Worm (Caenorhabditis elegans) whole organism, mixed stage, embryonic: ENCODE results near the gene C56C10.9.

Experiments
- M03D4.4 ChIP-seq: sonication (generic microtip); optimal IDR thresholded peaks from 2 replicates; lab custom pipeline; 2017; ENCODE audit warnings: mild to moderate bottlenecking, missing genetic modification characterization, missing compliant biosample characterization
- bed-3 ChIP-seq: fragments of 200-800 bp; sonication (Bioruptor generic); optimal IDR thresholded peaks from 3 replicates; lab custom pipeline; 2018; ENCODE audit warnings: mild to moderate bottlenecking, missing genetic modification characterization, moderate library complexity, missing compliant biosample characterization
- blmp-1 ChIP-seq: fragments of 150-350 bp; optimal IDR thresholded peaks from 2 replicates; lab custom pipeline; 2014; ENCODE audit warnings: missing biosample characterization, missing genetic modification characterization
- ceh-43 ChIP-seq: fragments of 200-800 bp; sonication (Bioruptor generic); optimal IDR thresholded peaks from 2 replicates; lab custom pipeline; 2018; ENCODE audit warnings: mild to moderate bottlenecking, missing genetic modification characterization, moderate library complexity, missing compliant biosample characterization
- ceh-83 ChIP-seq: fragments of 200-800 bp; sonication (Bioruptor generic); optimal IDR thresholded peaks from 2 replicates; lab custom pipeline; 2018; ENCODE audit warnings: mild to moderate bottlenecking, missing genetic modification characterization, missing compliant biosample characterization
- ces-1 ChIP-seq: fragments of 150-350 bp; optimal IDR thresholded peaks from 2 replicates; lab custom pipeline; 2014; ENCODE audit warnings: missing biosample characterization, missing genetic modification reagents, missing genetic modification characterization
- cnd-1 ChIP-seq: fragments of 200-800 bp; sonication (Bioruptor generic); optimal IDR thresholded peaks from 2 replicates; lab custom pipeline; 2018; ENCODE audit warnings: mild to moderate bottlenecking, missing genetic modification characterization, missing compliant biosample characterization
- elt-3 ChIP-seq: fragments of 150-350 bp; optimal IDR thresholded peaks from 2 replicates; lab custom pipeline; 2014; ENCODE audit warnings: missing biosample characterization, missing genetic modification characterization
- flh-1 ChIP-seq: fragments of 200-800 bp; sonication (Bioruptor generic); optimal IDR thresholded peaks from 2 replicates; lab custom pipeline; 2018; ENCODE audit warnings: mild to moderate bottlenecking, missing genetic modification characterization, moderate library complexity, missing compliant biosample characterization
- ham-2 ChIP-seq: fragments of 200-800 bp; sonication (Bioruptor generic); optimal IDR thresholded peaks from 2 replicates; lab custom pipeline; 2018; ENCODE audit warnings: mild to moderate bottlenecking, missing genetic modification characterization, missing compliant biosample characterization
- hlh-1 ChIP-seq: fragments of 150-350 bp; optimal IDR thresholded peaks from 2 replicates; lab custom pipeline; 2014; ENCODE audit warnings: missing biosample characterization, missing genetic modification reagents, missing genetic modification characterization
- lin-13 ChIP-seq: fragments of 150-350 bp; optimal IDR thresholded peaks from 2 replicates; lab custom pipeline; 2014; ENCODE audit warnings: missing biosample characterization, missing genetic modification characterization
- lin-32 ChIP-seq: fragments of 200-800 bp; sonication (Bioruptor generic); optimal IDR thresholded peaks from 2 replicates; lab custom pipeline; 2018; ENCODE audit warnings: mild to moderate bottlenecking, missing genetic modification characterization, missing compliant biosample characterization
- lsy-2 ChIP-seq: fragments of 150-350 bp; optimal IDR thresholded peaks from 2 replicates; lab custom pipeline; 2014; ENCODE audit warnings: missing biosample characterization, missing genetic modification characterization
- mab-5 ChIP-seq: fragments of 150-350 bp; optimal IDR thresholded peaks from 2 replicates; lab custom pipeline; 2014; ENCODE audit warnings: missing biosample characterization, missing genetic modification characterization
- mep-1 ChIP-seq: fragments of 150-350 bp; optimal IDR thresholded peaks from 2 replicates; lab custom pipeline; 2017; ENCODE audit warnings: missing biosample characterization, missing genetic modification reagents, missing genetic modification characterization, inconsistent platforms
- mls-2 ChIP-seq: sonication (generic microtip); optimal IDR thresholded peaks from 2 replicates; lab custom pipeline; 2016; ENCODE audit warnings: mild to moderate bottlenecking, missing genetic modification characterization, moderate library complexity, missing compliant biosample characterization
- nhr-2 ChIP-seq: fragments of 150-350 bp; optimal IDR thresholded peaks from 2 replicates; lab custom pipeline; 2014; ENCODE audit warnings: missing biosample characterization, missing genetic modification characterization
- nhr-237 ChIP-seq: fragments of 150-350 bp; optimal IDR thresholded peaks from 2 replicates; lab custom pipeline; 2014; ENCODE audit warnings: missing biosample characterization, missing genetic modification characterization
- nhr-28 ChIP-seq: fragments of 150-350 bp; optimal IDR thresholded peaks from 2 replicates; lab custom pipeline; 2014; ENCODE audit warnings: missing biosample characterization, missing genetic modification characterization
- nhr-76 ChIP-seq: sonication (generic microtip); optimal IDR thresholded peaks from 2 replicates; lab custom pipeline; 2017; ENCODE audit warnings: missing biosample characterization, missing genetic modification characterization
- pha-4 ChIP-seq: fragments of 150-350 bp; optimal IDR thresholded peaks from 2 replicates; lab custom pipeline; 2018; ENCODE audit warnings: missing biosample characterization, missing genetic modification reagents, missing genetic modification characterization
- sem-2 ChIP-seq: fragments of 200-800 bp; sonication (Bioruptor generic); optimal IDR thresholded peaks from 2 replicates; lab custom pipeline; 2018; ENCODE audit warnings: mild to moderate bottlenecking, missing genetic modification characterization, missing compliant biosample characterization
- snpc-4 ChIP-seq: fragments of 150-350 bp; optimal IDR thresholded peaks from 2 replicates; lab custom pipeline; 2014; ENCODE audit warnings: missing biosample characterization, missing genetic modification characterization
- sptf-1 ChIP-seq: sonication (generic microtip); optimal IDR thresholded peaks from 2 replicates; lab custom pipeline; 2017; ENCODE audit warnings: mild to moderate bottlenecking, missing genetic modification characterization, moderate library complexity, missing compliant biosample characterization
- tbx-8 ChIP-seq: fragments of 200-800 bp; sonication (Bioruptor generic); optimal IDR thresholded peaks from 2 replicates; lab custom pipeline; 2018; ENCODE audit warnings: mild to moderate bottlenecking, missing genetic modification characterization, moderate library complexity, missing compliant biosample characterization
- unc-120 ChIP-seq: sonication (generic microtip); optimal IDR thresholded peaks from 2 replicates; lab custom pipeline; 2017; ENCODE audit warnings: missing genetic modification characterization, missing compliant biosample characterization; ENCODE audit not compliant: poor library complexity, severe bottlenecking
- unc-39 ChIP-seq: fragments of 150-350 bp; optimal IDR thresholded peaks from 2 replicates; lab custom pipeline; 2014; ENCODE audit warnings: missing biosample characterization, missing genetic modification characterization
- unc-62 ChIP-seq: fragments of 150-350 bp; optimal IDR thresholded peaks from 2 replicates; lab custom pipeline; 2014; ENCODE audit warnings: missing biosample characterization, missing genetic modification reagents, missing genetic modification characterization
- zip-8 ChIP-seq: fragments of 150-350 bp; optimal IDR thresholded peaks from 2 replicates; lab custom pipeline; 2014; ENCODE audit warnings: missing biosample characterization, missing genetic modification characterization
- ztf-11 ChIP-seq: fragments of 150-350 bp; optimal IDR thresholded peaks from 2 replicates; lab custom pipeline; 2014; ENCODE audit warnings: missing biosample characterization, missing genetic modification characterization

C56C10.9 gene

ce11 chrII:6562203-6562867, 29.8 kb downstream of the C56C10.9 start:
- TF ChIP-seq cnd-1 (tag; lab: Kevin White, UChicago), result no peak
- TF ChIP-seq lin-32 (GFP tag; lab: Kevin White, UChicago), result no peak
- no peak for TF ChIP-seq zip-8 (tag; lab: Kevin White, UChicago)
- TF ChIP-seq mab-5, result no peak
- TF ChIP-seq M03D4.4, result no peak
- TF ChIP-seq lin-13 (tag; lab: Kevin White, UChicago), result no peak
- no peak for TF ChIP-seq unc-120
- TF ChIP-seq ztf-11, result no peak

- TF ChIP-seq nhr-2 (tag; lab: Kevin White, UChicago) (no peak), blmp-1 (tag; lab: Kevin White, UChicago) (no peak), lin-32 (GFP tag; lab: Kevin White, UChicago) (no peak), mls-2 (tag; lab: Kevin White, UChicago) (no peak), tbx-8 (GFP tag; lab: Kevin White, UChicago) (no peak), flh-1 (GFP tag; lab: Kevin White, UChicago) (no peak), snpc-4 (tag; lab: Kevin White, UChicago) (no peak), nhr-237 (no peak), nhr-28 (tag; lab: Kevin White, UChicago) (no peak), nhr-76 (tag; lab: Kevin White, UChicago) (no peak), pha-4 (tag; lab: Kevin White, UChicago) (no peak), hlh-1 (tag; lab: Kevin White, UChicago) (no peak), lsy-2 (tag; lab: Kevin White, UChicago) (no peak), ham-2 (no peak)
Observed at ce11 chrII:6561300-6561699, 30.9 kb downstream of the C56C10.9 start, which contains the start of gene F18C5.10. TSS of gene F18C5.10 (minus strand) at chrII:6561444.

ce11 chrII:6560291-6560690, 31.9 kb downstream of the C56C10.9 start:
- TF ChIP-seq ces-1 (no peak), hlh-1 (tag; lab: Kevin White, UChicago) (no peak)

ce11 chrII:6558887-6559286, 33.3 kb downstream of the C56C10.9 start:
- TF ChIP-seq ces-1, result no peak
- no peak for TF ChIP-seq mep-1 (tag; lab: Kevin White, UChicago)
- no peak for TF ChIP-seq unc-39 (tag; lab: Kevin White, UChicago)
- TF ChIP-seq nhr-2 (tag; lab: Kevin White, UChicago), result no peak
- TF ChIP-seq M03D4.4, result no peak
- TF ChIP-seq ceh-83 (GFP tag; lab: Kevin White, UChicago), result no peak
- no peak for TF ChIP-seq zip-8 (tag; lab: Kevin White, UChicago)
- no peak for TF ChIP-seq pha-4 (tag; lab: Kevin White, UChicago)

ce11 chrII:6554677-6555076, 37.5 kb downstream of the C56C10.9 start, which contains the start of gene wrn-1:
TSS of gene wrn-1 (plus strand) at chrII:6554977.
- TF ChIP-seq unc-62 (no peak), hlh-1 (tag; lab: Kevin White, UChicago) (no peak), unc-39 (tag; lab: Kevin White, UChicago) (no peak), sptf-1 (tag; lab: Kevin White, UChicago) (no peak), ceh-43 (GFP tag; lab: Kevin White, UChicago) (no peak), ces-1 (no peak), sem-2 (GFP tag; lab: Kevin White, UChicago) (no peak), blmp-1 (tag; lab: Kevin White, UChicago) (no peak), elt-3 (tag; lab: Kevin White, UChicago) (no peak), bed-3 (no peak), ceh-83 (GFP tag; lab: Kevin White, UChicago) (no peak)
